Worm (Caenorhabditis elegans) whole organism, young adult: ENCODE measurements around the gene F54F2.9.

ENCODE experiments used
- F10E7.11 ChIP-seq: sonication (generic microtip); optimal IDR thresholded peaks from 2 replicates; lab custom pipeline; 2017; ENCODE audit warnings: mild to moderate bottlenecking, missing genetic modification characterization, moderate library complexity, missing compliant biosample characterization
- Y67H2A.10 ChIP-seq: fragments of 200-800 bp; sonication (Bioruptor generic); conservative IDR thresholded peaks from 2 replicates; pipeline ENCODE4 v1.3.6; 2022; ENCODE audit warnings: missing genetic modification reagents, missing genetic modification characterization, missing compliant biosample characterization
- Y79H2A.3 ChIP-seq: fragments of 200-800 bp; sonication (Bioruptor generic); conservative IDR thresholded peaks from 2 replicates; pipeline ENCODE4 v1.3.6; 2022; ENCODE audit warnings: missing genetic modification reagents, missing genetic modification characterization, missing compliant biosample characterization
- aptf-3 ChIP-seq: fragments of 200-800 bp; sonication (Bioruptor generic); IDR thresholded peaks from 2 replicates; pipeline ENCODE4 v1.3.6; 2022; ENCODE audit warnings: missing genetic modification characterization, missing compliant biosample characterization
- lin-54 ChIP-seq: fragments of 200-800 bp; sonication (Bioruptor generic); optimal IDR thresholded peaks from 2 replicates; lab custom pipeline; 2018; ENCODE audit warnings: mild to moderate bottlenecking, missing genetic modification characterization, missing compliant biosample characterization
- lsy-27 ChIP-seq: sonication (generic microtip); optimal IDR thresholded peaks from 2 replicates; lab custom pipeline; 2017; ENCODE audit warnings: missing genetic modification characterization, mild to moderate bottlenecking, missing compliant biosample characterization, antibody characterized with exemption, missing genotype, borderline replicate concordance; ENCODE audit not compliant: insufficient read depth
- unc-62 ChIP-seq: fragments of 150-350 bp; optimal IDR thresholded peaks from 2 replicates; lab custom pipeline; 2014; ENCODE audit warnings: missing biosample characterization, missing genetic modification reagents, missing genetic modification characterization
- zfh-2 ChIP-seq: fragments of 200-800 bp; sonication (Bioruptor generic); conservative IDR thresholded peaks from 2 replicates; pipeline ENCODE4 v1.3.6; 2022; ENCODE audit warnings: missing genetic modification reagents, missing genetic modification characterization, missing compliant biosample characterization

ce11 chrIII:8799964-8800795, 26.8 kb downstream of the F54F2.9 start, which contains the start of gene F54F2.6:
- no peak for TF ChIP-seq unc-62 (GFP tag; lab: Kevin White, UChicago)
- TF ChIP-seq aptf-3: no peak
- TF ChIP-seq F10E7.11 (tag; lab: Kevin White, UChicago): peak; percentile 9
- TF ChIP-seq Y79H2A.3: no peak
- TF ChIP-seq zfh-2 (GFP tag; lab: Robert Waterston, UW): peak; percentile 99
- TF ChIP-seq lsy-27: no peak
- peak; percentile 36 for TF ChIP-seq lin-54 (GFP tag; lab: Kevin White, UChicago)
- no peak for TF ChIP-seq Y67H2A.10
